Fruit fly (Drosophila melanogaster) whole organism, wandering third instar larva: ENCODE data around the gene CG43998.

Experiments
- Abd-B ChIP-seq: fragments of >200 bp; optimal IDR thresholded peaks from 2 replicates; lab custom pipeline; 2017; ENCODE audit warnings: missing biosample characterization, missing genetic modification characterization
- CG9705 ChIP-seq: fragments of 200-800 bp; sonication (Bioruptor generic); optimal IDR thresholded peaks from 2 replicates; lab custom pipeline; 2018; ENCODE audit warnings: missing biosample characterization, mild to moderate bottlenecking, missing genetic modification characterization
- Dfd ChIP-seq: fragments of >200 bp; optimal IDR thresholded peaks from 2 replicates; lab custom pipeline; 2017; ENCODE audit warnings: missing biosample characterization, missing genetic modification characterization
- Hr83 ChIP-seq: fragments of 200-300 bp; sonication (Bioruptor generic); optimal IDR thresholded peaks from 2 replicates; lab custom pipeline; 2016; ENCODE audit warnings: missing biosample characterization, mild to moderate bottlenecking, missing genetic modification characterization, moderate library complexity; ENCODE audit not compliant: poor library complexity, severe bottlenecking
- ey ChIP-seq: fragments of 200-800 bp; sonication (Bioruptor generic); optimal IDR thresholded peaks from 2 replicates; lab custom pipeline; 2016; ENCODE audit warnings: missing biosample characterization, missing genetic modification characterization
- fru ChIP-seq: fragments of 200-800 bp; sonication (Bioruptor generic); optimal IDR thresholded peaks from 3 replicates; lab custom pipeline; 2016; ENCODE audit warnings: missing biosample characterization, mild to moderate bottlenecking, missing genetic modification characterization
- lola ChIP-seq: fragments of >200 bp; optimal IDR thresholded peaks from 2 replicates; lab custom pipeline; 2017; ENCODE audit warnings: missing biosample characterization, missing genetic modification characterization
- psq ChIP-seq: fragments of 200-800 bp; sonication (Bioruptor generic); optimal IDR thresholded peaks from 3 replicates; lab custom pipeline; 2017; ENCODE audit warnings: missing biosample characterization, mild to moderate bottlenecking, missing genetic modification characterization, moderate library complexity
- rgr ChIP-seq: fragments of 200-800 bp; sonication (Bioruptor generic); optimal IDR thresholded peaks from 3 replicates; lab custom pipeline; 2016; ENCODE audit warnings: missing biosample characterization, mild to moderate bottlenecking, missing genetic modification characterization
- usp ChIP-seq: fragments of >200 bp; optimal IDR thresholded peaks from 2 replicates; lab custom pipeline; 2017; ENCODE audit warnings: missing biosample characterization, missing genetic modification characterization

DNA sequence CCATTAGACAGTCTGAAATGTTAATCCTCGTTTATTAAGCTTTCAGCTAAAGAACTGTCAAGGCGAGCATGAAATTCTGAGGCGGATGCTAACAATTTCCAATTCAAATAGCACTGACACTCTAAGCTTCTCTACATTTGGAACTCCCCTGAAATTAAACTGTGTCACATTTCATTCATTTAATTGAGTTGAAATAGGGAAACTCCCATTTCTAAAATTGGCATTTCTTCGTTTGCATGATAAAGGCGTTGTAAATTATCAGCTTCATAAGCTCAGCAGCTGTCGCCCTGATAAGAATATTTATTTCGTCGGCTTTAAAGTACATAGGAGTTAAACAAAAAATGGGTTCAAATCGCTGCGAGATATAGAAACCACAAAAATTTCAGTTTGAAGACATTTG, 43.6 kb downstream of the CG43998 start:
- no peak for TF ChIP-seq Dfd
- TF ChIP-seq Hr83 (GFP tag; lab: Kevin White, UChicago) = no peak
- no peak for TF ChIP-seq psq
- no peak for TF ChIP-seq CG9705
- TF ChIP-seq usp (GFP tag; lab: Kevin White, UChicago) = no peak
- no peak for TF ChIP-seq Abd-B
- TF ChIP-seq rgr (GFP tag; lab: Kevin White, UChicago) = no peak
- TF ChIP-seq lola (GFP tag; lab: Kevin White, UChicago) = no peak
- no peak for TF ChIP-seq ey (GFP tag; lab: Kevin White, UChicago)
- TF ChIP-seq fru (GFP tag; lab: Kevin White, UChicago) = no peak
